ENCODE assay signal across 5 fruit fly cellular contexts in the genomic region with DNA sequence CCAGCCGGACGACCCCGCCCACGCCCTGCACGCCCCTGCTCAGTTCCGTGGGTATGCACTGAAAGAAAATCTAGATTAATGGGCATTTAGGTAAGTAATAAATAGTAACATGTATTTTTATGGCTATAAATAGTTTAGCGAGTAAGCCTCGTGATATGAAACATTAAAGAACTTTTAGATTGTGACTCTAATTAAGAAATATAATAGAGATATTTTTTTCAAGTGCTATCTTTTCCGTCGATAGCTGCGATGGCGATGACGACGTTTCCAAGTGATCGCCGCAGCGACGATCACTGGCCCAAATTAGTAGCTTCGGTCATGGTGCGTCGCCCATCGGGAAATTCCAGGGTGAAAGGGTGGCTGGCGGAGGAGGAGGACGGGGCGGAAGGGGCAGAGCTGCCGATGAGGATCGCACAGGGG.
A peak's percentile ranks its signal among the peaks of the same experiment; 100 is the strongest.
TF ChIP-seq lines count a peak whose summit lies in the region.

No protein-coding gene starts in this region.

- TF ChIP-seq CTCF in whole organism, embryonic (GFP tag; optimal IDR thresholded peaks at IDR 0.05; lab: Kevin White, UChicago) = peak; percentile 59

TF ChIP-seq in whole organism, adult, 20 proteins besides CTCF, POLR2A, EP300 and RAD21 (continues in another document):
- TF ChIP-seq CG7101 (tag; optimal IDR thresholded peaks at IDR 0.05; lab: Kevin White, UChicago) (peak; percentile 41), Clk (GFP tag; optimal IDR thresholded peaks at IDR 0.05; lab: Kevin White, UChicago) (no peak), CG12768 (GFP tag; optimal IDR thresholded peaks at IDR 0.05; lab: Kevin White, UChicago) (no peak), CG7045 (GFP tag; optimal IDR thresholded peaks at IDR 0.05; lab: Kevin White, UChicago) (peak; percentile 25), tj (GFP tag; optimal IDR thresholded peaks at IDR 0.05; lab: Kevin White, UChicago) (peak; percentile 2), pad (GFP tag; optimal IDR thresholded peaks at IDR 0.05; lab: Kevin White, UChicago) (no peak), CG5204 (GFP tag; optimal IDR thresholded peaks at IDR 0.05; lab: Kevin White, UChicago) (no peak), ovo (GFP tag; optimal IDR thresholded peaks at IDR 0.05; lab: Kevin White, UChicago) (no peak), toe (GFP tag; optimal IDR thresholded peaks at IDR 0.05; lab: Kevin White, UChicago) (peak; percentile 14), cic (GFP tag; optimal IDR thresholded peaks at IDR 0.05; lab: Kevin White, UChicago) (no peak), Hr96 (GFP tag; optimal IDR thresholded peaks at IDR 0.05; lab: Kevin White, UChicago) (peak; percentile 10), CG14711 (tag; optimal IDR thresholded peaks at IDR 0.05; lab: Kevin White, UChicago) (peak; percentile 33), cnc (optimal IDR thresholded peaks at IDR 0.05; lab: Kevin White, UChicago) (no peak), bab1 (GFP tag; optimal IDR thresholded peaks at IDR 0.05; lab: Kevin White, UChicago) (no peak), CG11617 (GFP tag; optimal IDR thresholded peaks at IDR 0.05; lab: Kevin White, UChicago) (no peak), CG33017 (tag; optimal IDR thresholded peaks at IDR 0.05; lab: Kevin White, UChicago) (peak; percentile 14), Mnt (GFP tag; optimal IDR thresholded peaks at IDR 0.05; lab: Kevin White, UChicago) (no peak), kay (GFP tag; lab: Kevin White, UChicago; ENCODE audit: borderline replicate concordance) (no peak)

TF ChIP-seq in whole organism, embryonic, 481 proteins besides CTCF, POLR2A, EP300 and RAD21 (continues in another document):
- TF ChIP-seq nerfin-2 (GFP tag; IDR thresholded peaks at IDR 0.05; lab: Robert Waterston, UW; ENCODE audit: partially characterized antibody) (no peak), CG13624 (GFP tag; optimal IDR thresholded peaks at IDR 0.05; lab: Kevin White, UChicago) (peak; percentile 60), nerfin-1 (tag; optimal IDR thresholded peaks at IDR 0.05; lab: Kevin White, UChicago) (peak; percentile 90), Fer3 (tag; optimal IDR thresholded peaks at IDR 0.05; lab: Kevin White, UChicago) (peak; percentile 88), CG1792 (GFP tag; optimal IDR thresholded peaks at IDR 0.05; lab: Kevin White, UChicago) (peak; percentile 54), lmd (GFP tag; IDR thresholded peaks at IDR 0.05; lab: Robert Waterston, UW) (peak; percentile 91), unc-4 (GFP tag; IDR thresholded peaks at IDR 0.05; lab: Robert Waterston, UW; ENCODE audit: partially characterized antibody) (no peak), otp (GFP tag; IDR thresholded peaks at IDR 0.05; lab: Robert Waterston, UW) (peak; percentile 92), stc (GFP tag; IDR thresholded peaks at IDR 0.05; lab: Robert Waterston, UW) (peak; percentile 91), lov (optimal IDR thresholded peaks at IDR 0.05; lab: Kevin White, UChicago) (no peak), lov (GFP tag; IDR thresholded peaks at IDR 0.05; lab: Robert Waterston, UW) (peak; percentile 89), CG2889 (GFP tag; IDR thresholded peaks at IDR 0.05; lab: Robert Waterston, UW) (peak; percentile 72; the same call in 2 of the 3 replicates), eve (GFP tag; optimal IDR thresholded peaks at IDR 0.05; lab: Kevin White, UChicago) (no peak), yki (optimal IDR thresholded peaks at IDR 0.05; lab: Kevin White, UChicago) (no peak), corto (GFP tag; optimal IDR thresholded peaks at IDR 0.05; lab: Kevin White, UChicago) (no peak), sim (GFP tag; IDR thresholded peaks at IDR 0.05; lab: Robert Waterston, UW) (peak; percentile 76), Lhr (GFP tag; optimal IDR thresholded peaks at IDR 0.05; lab: Kevin White, UChicago) (peak; percentile 83)

TF ChIP-seq in whole organism, prepupa, 60 proteins besides CTCF, POLR2A, EP300 and RAD21 (continues in another document):
- TF ChIP-seq Hr39 (GFP tag; optimal IDR thresholded peaks at IDR 0.05; lab: Kevin White, UChicago) = peak; percentile 70
- TF ChIP-seq Met (GFP tag; optimal IDR thresholded peaks at IDR 0.05; lab: Kevin White, UChicago) = peak; percentile 76
- peak; percentile 76 for TF ChIP-seq CG11294 (GFP tag; IDR thresholded peaks at IDR 0.05; lab: Robert Waterston, UW)
- TF ChIP-seq Hr4 (GFP tag; optimal IDR thresholded peaks at IDR 0.05; lab: Kevin White, UChicago) = peak; percentile 82
- peak; percentile 55 for TF ChIP-seq vri (GFP tag; optimal IDR thresholded peaks at IDR 0.05; lab: Kevin White, UChicago)
- peak; percentile 65 for TF ChIP-seq dac (GFP tag; optimal IDR thresholded peaks at IDR 0.05; lab: Kevin White, UChicago)
- TF ChIP-seq CG1621 (tag; optimal IDR thresholded peaks at IDR 0.05; lab: Kevin White, UChicago) = peak; percentile 84
- peak; percentile 86 for TF ChIP-seq pdm3 (GFP tag; optimal IDR thresholded peaks at IDR 0.05; lab: Kevin White, UChicago)
- peak; percentile 73 for TF ChIP-seq CG11902 (GFP tag; optimal IDR thresholded peaks at IDR 0.05; lab: Kevin White, UChicago)
- peak; percentile 92 for TF ChIP-seq CG15336 (GFP tag; IDR thresholded peaks at IDR 0.05; lab: Robert Waterston, UW)
- TF ChIP-seq svp (GFP tag; lab: Kevin White, UChicago) = peak; percentile 94
- TF ChIP-seq CG32006 (GFP tag; optimal IDR thresholded peaks at IDR 0.05; lab: Kevin White, UChicago) = peak; percentile 89
- TF ChIP-seq CG4318 (GFP tag; optimal IDR thresholded peaks at IDR 0.05; lab: Kevin White, UChicago) = peak; percentile 78
- TF ChIP-seq topi (GFP tag; optimal IDR thresholded peaks at IDR 0.05; lab: Kevin White, UChicago) = peak; percentile 85
- peak; percentile 81 for TF ChIP-seq lz (GFP tag; optimal IDR thresholded peaks at IDR 0.05; lab: Kevin White, UChicago)
- TF ChIP-seq CG6276 (GFP tag; optimal IDR thresholded peaks at IDR 0.05; lab: Kevin White, UChicago) = peak; percentile 84
- peak; percentile 87 for TF ChIP-seq OdsH (GFP tag; optimal IDR thresholded peaks at IDR 0.05; lab: Kevin White, UChicago)
- TF ChIP-seq CG7368 (GFP tag; optimal IDR thresholded peaks at IDR 0.05; lab: Kevin White, UChicago) = peak; percentile 77

TF ChIP-seq in whole organism, pupa, 21 proteins besides CTCF, POLR2A, EP300 and RAD21 (continues in another document):
- TF ChIP-seq Ets98B (GFP tag; IDR thresholded peaks at IDR 0.05; lab: Robert Waterston, UW) (peak; percentile 91), Snoo (tag; optimal IDR thresholded peaks at IDR 0.05; lab: Kevin White, UChicago) (peak; percentile 73), CG34367 (tag; optimal IDR thresholded peaks at IDR 0.05; lab: Kevin White, UChicago) (peak; percentile 80), CG17806 (tag; optimal IDR thresholded peaks at IDR 0.05; lab: Kevin White, UChicago) (peak; percentile 89), D1 (tag; optimal IDR thresholded peaks at IDR 0.05; lab: Kevin White, UChicago) (peak; percentile 42), CG10348 (GFP tag; IDR thresholded peaks at IDR 0.05; lab: Robert Waterston, UW) (peak; percentile 50; the same call in 1 of the 2 replicates), Pif1B (GFP tag; optimal IDR thresholded peaks at IDR 0.05; lab: Kevin White, UChicago) (peak; percentile 78), CG12605 (GFP tag; IDR thresholded peaks at IDR 0.05; lab: Robert Waterston, UW) (peak; percentile 89), fd96Ca (GFP tag; IDR thresholded peaks at IDR 0.05; lab: Robert Waterston, UW) (peak; percentile 82; the same call in 2 of the 3 replicates), CG4496 (GFP tag; IDR thresholded peaks at IDR 0.05; lab: Robert Waterston, UW) (peak; percentile 90), CG8301 (tag; optimal IDR thresholded peaks at IDR 0.05; lab: Kevin White, UChicago) (peak; percentile 89), CG15710 (tag; optimal IDR thresholded peaks at IDR 0.05; lab: Kevin White, UChicago) (peak; percentile 85), gl (tag; optimal IDR thresholded peaks at IDR 0.05; lab: Kevin White, UChicago) (peak; percentile 67), CG13204 (GFP tag; optimal IDR thresholded peaks at IDR 0.05; lab: Kevin White, UChicago) (peak; percentile 69), CG14655 (GFP tag; optimal IDR thresholded peaks at IDR 0.05; lab: Kevin White, UChicago) (peak; percentile 90), rn (GFP tag; IDR thresholded peaks at IDR 0.05; lab: Robert Waterston, UW) (peak; percentile 78), Pif1A (GFP tag; optimal IDR thresholded peaks at IDR 0.05; lab: Kevin White, UChicago) (peak; percentile 88), EcR (GFP tag; optimal IDR thresholded peaks at IDR 0.05; lab: Kevin White, UChicago) (peak; percentile 61), CG9948 (tag; optimal IDR thresholded peaks at IDR 0.05; lab: Kevin White, UChicago) (peak; percentile 89)

TF ChIP-seq in whole organism, wandering third instar larva, 38 proteins besides CTCF, POLR2A, EP300 and RAD21 (continues in another document):
- no peak for TF ChIP-seq tai (GFP tag; optimal IDR thresholded peaks at IDR 0.05; lab: Kevin White, UChicago)
- TF ChIP-seq Abd-B (GFP tag; optimal IDR thresholded peaks at IDR 0.05; lab: Kevin White, UChicago) = no peak
- TF ChIP-seq ey (GFP tag; optimal IDR thresholded peaks at IDR 0.05; lab: Kevin White, UChicago) = peak; percentile 69
- no peak for TF ChIP-seq Hr83 (GFP tag; optimal IDR thresholded peaks at IDR 0.05; lab: Kevin White, UChicago; ENCODE audit: poor library complexity, severe bottlenecking)
- TF ChIP-seq Hr78 (GFP tag; optimal IDR thresholded peaks at IDR 0.05; lab: Kevin White, UChicago) = no peak
- TF ChIP-seq OdsH (GFP tag; optimal IDR thresholded peaks at IDR 0.05; lab: Kevin White, UChicago) = peak; percentile 67
- TF ChIP-seq rgr (GFP tag; optimal IDR thresholded peaks at IDR 0.05; lab: Kevin White, UChicago) = peak; percentile 79
- no peak for TF ChIP-seq Myc (optimal IDR thresholded peaks at IDR 0.05; lab: Kevin White, UChicago)
- TF ChIP-seq Vsx2 (GFP tag; optimal IDR thresholded peaks at IDR 0.05; lab: Kevin White, UChicago; ENCODE audit: partially characterized antibody) = no peak
- peak; percentile 14 for TF ChIP-seq Jra (GFP tag; optimal IDR thresholded peaks at IDR 0.05; lab: Kevin White, UChicago)
- TF ChIP-seq brk (GFP tag; optimal IDR thresholded peaks at IDR 0.05; lab: Kevin White, UChicago) = no peak
- TF ChIP-seq HLH106 (tag; optimal IDR thresholded peaks at IDR 0.05; lab: Kevin White, UChicago) = peak; percentile 71
- peak; percentile 77 for TF ChIP-seq h (GFP tag; optimal IDR thresholded peaks at IDR 0.05; lab: Kevin White, UChicago)
- peak; percentile 63 for TF ChIP-seq br (GFP tag; optimal IDR thresholded peaks at IDR 0.05; lab: Kevin White, UChicago)
- TF ChIP-seq Sp1 (GFP tag; optimal IDR thresholded peaks at IDR 0.05; lab: Kevin White, UChicago) = peak; percentile 68
- TF ChIP-seq CG9705 (GFP tag; optimal IDR thresholded peaks at IDR 0.05; lab: Kevin White, UChicago) = no peak
- TF ChIP-seq Hnf4 (GFP tag; optimal IDR thresholded peaks at IDR 0.05; lab: Kevin White, UChicago) = peak; percentile 57
- no peak for TF ChIP-seq GATAd (GFP tag; optimal IDR thresholded peaks at IDR 0.05; lab: Kevin White, UChicago)
- TF ChIP-seq CG32264 (GFP tag; optimal IDR thresholded peaks at IDR 0.05; lab: Kevin White, UChicago) = peak; percentile 26
- TF ChIP-seq sage (GFP tag; optimal IDR thresholded peaks at IDR 0.05; lab: Kevin White, UChicago) = peak; percentile 50
- no peak for TF ChIP-seq dsf (GFP tag; optimal IDR thresholded peaks at IDR 0.05; lab: Kevin White, UChicago; ENCODE audit: borderline replicate concordance)
- peak; percentile 64 for TF ChIP-seq sv (GFP tag; optimal IDR thresholded peaks at IDR 0.05; lab: Kevin White, UChicago)
